Worm (Caenorhabditis elegans) whole organism, mixed stage, embryonic: ENCODE results near the gene popl-5.

Experiments
- M03D4.4 ChIP-seq: sonication (generic microtip); optimal IDR thresholded peaks from 2 replicates; lab custom pipeline; 2017; ENCODE audit warnings: mild to moderate bottlenecking, missing genetic modification characterization, missing compliant biosample characterization
- ceh-39 ChIP-seq: fragments of 150-350 bp; optimal IDR thresholded peaks from 2 replicates; lab custom pipeline; 2014; ENCODE audit warnings: missing biosample characterization, missing genetic modification characterization
- ceh-83 ChIP-seq: fragments of 200-800 bp; sonication (Bioruptor generic); optimal IDR thresholded peaks from 2 replicates; lab custom pipeline; 2018; ENCODE audit warnings: mild to moderate bottlenecking, missing genetic modification characterization, missing compliant biosample characterization
- cnd-1 ChIP-seq: fragments of 200-800 bp; sonication (Bioruptor generic); optimal IDR thresholded peaks from 2 replicates; lab custom pipeline; 2018; ENCODE audit warnings: mild to moderate bottlenecking, missing genetic modification characterization, missing compliant biosample characterization
- elt-1 ChIP-seq: sonication (generic microtip); optimal IDR thresholded peaks from 2 replicates; lab custom pipeline; 2017; ENCODE audit warnings: missing genetic modification characterization, mild to moderate bottlenecking, missing compliant biosample characterization, antibody characterized with exemption, moderate library complexity, borderline replicate concordance; ENCODE audit not compliant: insufficient read depth
- elt-3 ChIP-seq: fragments of 150-350 bp; optimal IDR thresholded peaks from 2 replicates; lab custom pipeline; 2014; ENCODE audit warnings: missing biosample characterization, missing genetic modification characterization
- ham-2 ChIP-seq: fragments of 200-800 bp; sonication (Bioruptor generic); optimal IDR thresholded peaks from 2 replicates; lab custom pipeline; 2018; ENCODE audit warnings: mild to moderate bottlenecking, missing genetic modification characterization, missing compliant biosample characterization
- hlh-1 ChIP-seq: fragments of 150-350 bp; optimal IDR thresholded peaks from 2 replicates; lab custom pipeline; 2014; ENCODE audit warnings: missing biosample characterization, missing genetic modification reagents, missing genetic modification characterization
- lin-13 ChIP-seq: fragments of 150-350 bp; optimal IDR thresholded peaks from 2 replicates; lab custom pipeline; 2014; ENCODE audit warnings: missing biosample characterization, missing genetic modification characterization
- lin-32 ChIP-seq: fragments of 200-800 bp; sonication (Bioruptor generic); optimal IDR thresholded peaks from 2 replicates; lab custom pipeline; 2018; ENCODE audit warnings: mild to moderate bottlenecking, missing genetic modification characterization, missing compliant biosample characterization
- lsy-2 ChIP-seq: fragments of 150-350 bp; optimal IDR thresholded peaks from 2 replicates; lab custom pipeline; 2014; ENCODE audit warnings: missing biosample characterization, missing genetic modification characterization
- mab-5 ChIP-seq: fragments of 150-350 bp; optimal IDR thresholded peaks from 2 replicates; lab custom pipeline; 2014; ENCODE audit warnings: missing biosample characterization, missing genetic modification characterization
- nhr-12 ChIP-seq: fragments of 150-350 bp; optimal IDR thresholded peaks from 2 replicates; lab custom pipeline; 2014; ENCODE audit warnings: missing biosample characterization, missing genetic modification characterization
- nhr-237 ChIP-seq: fragments of 150-350 bp; optimal IDR thresholded peaks from 2 replicates; lab custom pipeline; 2014; ENCODE audit warnings: missing biosample characterization, missing genetic modification characterization
- nhr-28 ChIP-seq: fragments of 150-350 bp; optimal IDR thresholded peaks from 2 replicates; lab custom pipeline; 2014; ENCODE audit warnings: missing biosample characterization, missing genetic modification characterization
- nhr-76 ChIP-seq: sonication (generic microtip); optimal IDR thresholded peaks from 2 replicates; lab custom pipeline; 2017; ENCODE audit warnings: missing biosample characterization, missing genetic modification characterization
- pha-4 ChIP-seq: fragments of 150-350 bp; optimal IDR thresholded peaks from 2 replicates; lab custom pipeline; 2018; ENCODE audit warnings: missing biosample characterization, missing genetic modification reagents, missing genetic modification characterization
- sem-2 ChIP-seq: fragments of 200-800 bp; sonication (Bioruptor generic); optimal IDR thresholded peaks from 2 replicates; lab custom pipeline; 2018; ENCODE audit warnings: mild to moderate bottlenecking, missing genetic modification characterization, missing compliant biosample characterization
- sptf-1 ChIP-seq: sonication (generic microtip); optimal IDR thresholded peaks from 2 replicates; lab custom pipeline; 2017; ENCODE audit warnings: mild to moderate bottlenecking, missing genetic modification characterization, moderate library complexity, missing compliant biosample characterization
- tbx-8 ChIP-seq: fragments of 200-800 bp; sonication (Bioruptor generic); optimal IDR thresholded peaks from 2 replicates; lab custom pipeline; 2018; ENCODE audit warnings: mild to moderate bottlenecking, missing genetic modification characterization, moderate library complexity, missing compliant biosample characterization
- unc-120 ChIP-seq: sonication (generic microtip); optimal IDR thresholded peaks from 2 replicates; lab custom pipeline; 2017; ENCODE audit warnings: missing genetic modification characterization, missing compliant biosample characterization; ENCODE audit not compliant: poor library complexity, severe bottlenecking
- unc-62 ChIP-seq: fragments of 150-350 bp; optimal IDR thresholded peaks from 2 replicates; lab custom pipeline; 2014; ENCODE audit warnings: missing biosample characterization, missing genetic modification reagents, missing genetic modification characterization
- zip-8 ChIP-seq: fragments of 150-350 bp; optimal IDR thresholded peaks from 2 replicates; lab custom pipeline; 2014; ENCODE audit warnings: missing biosample characterization, missing genetic modification characterization

Gene popl-5

ce11 chrIII:11471336-11471735 lies 15.8 kb downstream of the popl-5 start:
- no peak for TF ChIP-seq elt-1 (tag; lab: Kevin White, UChicago)
- peak; percentile 28 for TF ChIP-seq lsy-2 (tag; lab: Kevin White, UChicago)

ce11 chrIII:11470311-11470858 lies 16.8 kb downstream of the popl-5 start, which contains the start of gene bed-2:
Gene bed-2 (minus strand): TSS chrIII:11470808.
- TF ChIP-seq unc-120 (no peak), pha-4 (tag; lab: Kevin White, UChicago) (no peak), sptf-1 (tag; lab: Kevin White, UChicago) (no peak), unc-62 (GFP tag; lab: Kevin White, UChicago) (no peak), cnd-1 (no peak), nhr-237 (tag; lab: Kevin White, UChicago) (no peak)

DNA sequence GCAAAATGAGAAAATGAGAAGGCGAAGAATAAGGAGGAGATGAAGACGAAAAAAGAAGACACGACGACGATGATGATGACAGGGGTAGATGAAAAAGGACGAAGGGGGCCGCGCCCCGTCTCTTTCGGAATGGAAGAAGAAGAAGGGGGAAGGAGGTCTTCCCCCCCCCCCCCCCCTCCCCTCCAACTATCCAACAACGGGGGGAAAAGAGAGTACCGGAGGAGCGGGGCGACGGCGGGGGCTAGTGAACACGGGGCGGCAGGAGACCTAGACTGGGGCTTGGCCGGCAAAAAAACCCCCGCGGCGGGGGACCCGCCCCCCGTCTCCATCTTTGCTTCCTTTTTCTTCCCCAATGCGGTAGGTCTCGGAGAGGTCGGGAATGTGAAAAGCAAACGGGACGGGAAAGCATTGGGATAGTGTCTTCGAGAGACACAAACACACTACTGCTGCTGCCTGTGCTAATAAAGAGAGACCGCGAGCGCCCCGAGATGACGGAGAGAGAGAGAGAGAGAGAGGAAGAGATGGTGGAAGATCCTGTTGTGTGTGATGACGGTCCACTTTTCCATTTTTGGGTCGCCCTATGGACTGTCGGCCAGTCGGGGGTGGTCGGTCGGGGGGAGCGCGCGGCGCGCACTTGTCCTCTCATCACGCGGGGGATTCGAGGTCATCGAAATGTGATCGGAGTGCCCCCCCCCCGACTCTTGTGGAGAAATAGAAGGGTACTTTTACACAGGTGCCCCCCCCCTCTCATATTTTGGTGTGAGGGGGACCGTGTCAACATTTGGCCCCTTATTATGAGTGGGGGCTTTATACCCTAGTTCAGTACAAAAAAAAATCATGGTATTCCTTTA lies 19.3 kb downstream of the popl-5 start:
- TF ChIP-seq unc-120, result peak; percentile 13
- no peak for TF ChIP-seq sem-2 (GFP tag; lab: Kevin White, UChicago)
- TF ChIP-seq ham-2 (GFP tag; lab: Kevin White, UChicago), result peak; percentile 96
- TF ChIP-seq nhr-12 (tag; lab: Kevin White, UChicago), result no peak
- no peak for TF ChIP-seq zip-8 (tag; lab: Kevin White, UChicago)
- TF ChIP-seq hlh-1 (tag; lab: Kevin White, UChicago), result no peak
- peak; percentile 5 for TF ChIP-seq cnd-1
- no peak for TF ChIP-seq sptf-1 (tag; lab: Kevin White, UChicago)

DNA sequence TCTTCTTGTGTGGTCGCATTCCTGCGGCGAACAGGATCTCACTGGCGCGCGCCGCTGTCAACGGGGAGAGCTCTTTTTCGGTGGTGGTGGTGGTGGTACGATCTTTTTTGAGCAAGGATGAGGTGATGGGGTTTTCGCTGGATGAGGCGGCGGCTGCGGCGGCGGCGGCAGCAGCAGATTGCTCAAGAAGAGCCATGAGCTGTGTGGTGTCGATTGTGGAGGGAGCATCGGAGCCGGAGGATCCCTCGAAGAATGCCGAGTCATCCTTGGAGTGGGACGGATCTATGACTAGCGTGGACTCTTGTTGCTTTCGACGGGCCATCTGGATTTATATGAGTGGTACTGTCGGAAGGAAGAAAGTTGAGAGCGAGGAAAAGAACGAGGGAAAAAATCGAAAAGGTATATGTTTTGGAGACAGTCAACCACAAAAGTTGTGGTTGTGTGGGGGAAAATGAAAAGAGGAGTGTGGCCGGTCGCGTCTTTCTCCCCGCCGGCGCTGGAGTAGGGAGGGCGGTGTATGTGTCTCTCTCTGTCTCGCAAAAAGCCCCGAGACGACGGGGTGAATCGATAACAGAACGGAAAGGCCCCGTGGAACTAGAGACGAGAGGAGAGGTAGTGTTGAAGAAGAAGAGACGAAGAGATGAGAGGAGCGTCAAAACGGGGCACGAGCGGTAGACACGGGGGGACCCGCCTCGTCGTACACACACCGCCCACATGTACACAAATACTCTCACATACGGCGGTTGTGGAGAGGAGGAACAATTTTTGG lies 20.5 kb downstream of the popl-5 start:
- TF ChIP-seq pha-4 (tag; lab: Kevin White, UChicago) (no peak), hlh-1 (tag; lab: Kevin White, UChicago) (peak; percentile 20), nhr-28 (tag; lab: Kevin White, UChicago) (no peak), ceh-83 (GFP tag; lab: Kevin White, UChicago) (peak; percentile 54), unc-120 (peak; percentile 61), sptf-1 (tag; lab: Kevin White, UChicago) (peak; percentile 52)
- TF ChIP-seq, all 35 proteins: peak for 4

- no peak for TF ChIP-seq elt-3 (tag; lab: Kevin White, UChicago)
- no peak for TF ChIP-seq ceh-39
- no peak for TF ChIP-seq lin-32 (GFP tag; lab: Kevin White, UChicago)
- TF ChIP-seq sptf-1 (tag; lab: Kevin White, UChicago), result no peak
- TF ChIP-seq sem-2 (GFP tag; lab: Kevin White, UChicago), result no peak
- no peak for TF ChIP-seq nhr-237 (tag; lab: Kevin White, UChicago)
- TF ChIP-seq nhr-12 (tag; lab: Kevin White, UChicago), result no peak
- no peak for TF ChIP-seq tbx-8
- no peak for TF ChIP-seq mab-5 (tag; lab: Kevin White, UChicago)
- TF ChIP-seq, all 35 proteins: peak for 0
Measured at ce11 chrIII:11465394-11465948, 21.7 kb downstream of the popl-5 start.

- TF ChIP-seq ceh-83 (GFP tag; lab: Kevin White, UChicago) (peak; percentile 37), nhr-28 (tag; lab: Kevin White, UChicago) (no peak), sptf-1 (tag; lab: Kevin White, UChicago) (peak; percentile 35), zip-8 (tag; lab: Kevin White, UChicago) (no peak), M03D4.4 (tag; lab: Kevin White, UChicago) (peak; percentile 72), tbx-8 (peak; percentile 16), pha-4 (tag; lab: Kevin White, UChicago) (no peak), nhr-76 (tag; lab: Kevin White, UChicago) (no peak), lin-13 (tag; lab: Kevin White, UChicago) (peak; percentile 49)
Measured at ce11 chrIII:11463726-11464125, 23.4 kb downstream of the popl-5 start.
